ENCODE assay signal across 1 worm cellular context in the genomic region with DNA sequence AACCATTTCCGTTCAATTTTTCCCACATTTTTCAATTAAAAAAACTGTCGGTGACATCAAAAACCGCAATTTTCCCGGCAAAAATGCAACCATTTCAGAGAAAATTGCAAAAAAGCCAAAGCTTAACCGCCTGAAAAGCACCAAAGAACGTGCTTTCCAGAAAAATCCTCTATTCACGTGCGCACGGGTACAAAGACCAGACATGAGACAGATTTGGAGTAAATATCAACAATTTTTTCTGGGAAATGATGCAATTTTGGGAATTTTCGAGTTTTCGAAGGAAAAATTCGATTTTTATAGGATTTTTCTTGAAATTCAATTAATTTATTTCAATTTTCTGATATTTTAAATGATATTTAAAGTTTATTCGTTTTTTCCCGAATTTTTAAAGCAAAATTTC.
A peak's percentile ranks its signal among the peaks of the same experiment; 100 is the strongest.
TF ChIP-seq lines count a peak whose summit lies in the region.

No protein-coding gene starts in this region.

TF ChIP-seq in whole organism, L1 larva, 84 proteins besides CTCF, POLR2A, EP300 and RAD21 (continued from another document):
- no peak for TF ChIP-seq sox-4 (tag; optimal IDR thresholded peaks at IDR 0.05; lab: Kevin White, UChicago)
- TF ChIP-seq hlh-17 (GFP tag; optimal IDR thresholded peaks at IDR 0.05; lab: Kevin White, UChicago; ENCODE audit: borderline replicate concordance), result no peak
- peak; percentile 19 for TF ChIP-seq nhr-85 (tag; lab: Kevin White, UChicago)
- TF ChIP-seq hpl-2 (GFP tag; optimal IDR thresholded peaks at IDR 0.05; lab: Kevin White, UChicago), result no peak
- TF ChIP-seq sptf-1 (tag; optimal IDR thresholded peaks at IDR 0.05; lab: Kevin White, UChicago), result no peak
- no peak for TF ChIP-seq vab-15 (tag; optimal IDR thresholded peaks at IDR 0.05; lab: Kevin White, UChicago)
- no peak for TF ChIP-seq unc-30 (tag; optimal IDR thresholded peaks at IDR 0.05; lab: Kevin White, UChicago)
- no peak for TF ChIP-seq lin-39 (tag; optimal IDR thresholded peaks at IDR 0.05; lab: Kevin White, UChicago)
- no peak for TF ChIP-seq egl-27 (tag; optimal IDR thresholded peaks at IDR 0.05; lab: Kevin White, UChicago)
- peak; percentile 6 for TF ChIP-seq nhr-47 (tag; optimal IDR thresholded peaks at IDR 0.05; lab: Kevin White, UChicago)
- TF ChIP-seq unc-130 (tag; optimal IDR thresholded peaks at IDR 0.05; lab: Kevin White, UChicago), result no peak
- no peak for TF ChIP-seq ztf-4 (tag; optimal IDR thresholded peaks at IDR 0.05; lab: Kevin White, UChicago)
